Fruit fly (Drosophila melanogaster): Measurements from ENCODE around the gene CG3164.
A peak's percentile ranks its signal among the peaks of the same experiment; 100 is the strongest.

CG3164 gene

DNA sequence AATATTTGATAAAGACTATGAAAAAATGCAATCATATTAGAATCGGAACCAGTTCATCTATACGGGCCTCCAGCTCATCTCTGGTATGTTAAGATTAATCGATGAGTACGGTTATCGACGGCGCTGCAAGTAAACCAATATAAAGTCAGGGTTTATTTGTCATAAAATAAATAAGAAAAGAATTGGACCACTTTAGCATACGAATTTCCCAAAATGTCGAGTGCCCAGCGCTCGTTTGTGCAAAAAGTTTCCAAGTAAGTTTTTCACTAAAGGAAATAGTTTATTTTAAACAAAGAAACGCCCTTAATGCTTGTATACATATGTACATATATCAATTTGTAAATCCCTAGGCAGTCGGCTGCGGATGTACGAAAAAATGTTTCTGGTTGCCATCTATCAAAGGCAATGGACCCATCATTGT is 35.9 kb downstream of the CG3164 start, which contains the start of gene Zir (continued):
- no peak for TF ChIP-seq tgo (GFP tag; IDR thresholded peaks at IDR 0.05)
- no peak for TF ChIP-seq Rx (GFP tag; IDR thresholded peaks at IDR 0.05)
- TF ChIP-seq jumu (GFP tag; optimal IDR thresholded peaks at IDR 0.05): no peak
- no peak for TF ChIP-seq Side (GFP tag; optimal IDR thresholded peaks at IDR 0.05)
- TF ChIP-seq bbx (GFP tag; IDR thresholded peaks at IDR 0.05; ENCODE audit: partially characterized antibody): peak; percentile 80
- no peak for TF ChIP-seq seq (GFP tag; IDR thresholded peaks at IDR 0.05)
- TF ChIP-seq salm (tag; optimal IDR thresholded peaks at IDR 0.05): no peak
- no peak for TF ChIP-seq ap (GFP tag; IDR thresholded peaks at IDR 0.05)
- TF ChIP-seq CG6854 (GFP tag; optimal IDR thresholded peaks at IDR 0.05): no peak
- no peak for TF ChIP-seq Spps (tag; optimal IDR thresholded peaks at IDR 0.05)
- peak; percentile 73 for TF ChIP-seq HLH4C (GFP tag; IDR thresholded peaks at IDR 0.05; ENCODE audit: partially characterized antibody)
- TF ChIP-seq CG15514 (GFP tag; optimal IDR thresholded peaks at IDR 0.05): peak; percentile 99
- TF ChIP-seq sug (tag; optimal IDR thresholded peaks at IDR 0.05): peak; percentile 20
- TF ChIP-seq Bdp1 (GFP tag; optimal IDR thresholded peaks at IDR 0.05): no peak
- no peak for TF ChIP-seq Rfx (GFP tag; IDR thresholded peaks at IDR 0.05)
- peak; percentile 10; the same call in 1 of the 3 replicates for TF ChIP-seq zen2 (GFP tag; IDR thresholded peaks at IDR 0.05; ENCODE audit: partially characterized antibody)
- no peak for TF ChIP-seq Asciz (GFP tag; optimal IDR thresholded peaks at IDR 0.05)
- no peak for TF ChIP-seq CG18599 (GFP tag; optimal IDR thresholded peaks at IDR 0.05)
- TF ChIP-seq CG18619 (GFP tag; optimal IDR thresholded peaks at IDR 0.05): no peak
- TF ChIP-seq sens (GFP tag): peak; percentile 59
- no peak for TF ChIP-seq shn (GFP tag; optimal IDR thresholded peaks at IDR 0.05)
- TF ChIP-seq CG8089 (GFP tag; optimal IDR thresholded peaks at IDR 0.05): no peak
- no peak for TF ChIP-seq CG17385 (GFP tag; optimal IDR thresholded peaks at IDR 0.05)
- TF ChIP-seq Med (GFP tag): peak; percentile 83
- no peak for TF ChIP-seq CG1024 (GFP tag; IDR thresholded peaks at IDR 0.05)
- no peak for TF ChIP-seq TFAM (GFP tag; optimal IDR thresholded peaks at IDR 0.05)
- peak; percentile 45; the same call in 1 of the 2 replicates for TF ChIP-seq vvl (GFP tag; IDR thresholded peaks at IDR 0.05)
- TF ChIP-seq pnt (GFP tag; optimal IDR thresholded peaks at IDR 0.05): no peak
- no peak for TF ChIP-seq Abd-B (GFP tag; optimal IDR thresholded peaks at IDR 0.05)
- peak; percentile 42 for TF ChIP-seq Fer1 (GFP tag; optimal IDR thresholded peaks at IDR 0.05)
- TF ChIP-seq tin (GFP tag; optimal IDR thresholded peaks at IDR 0.05): no peak
- TF ChIP-seq CG10321 (GFP tag; IDR thresholded peaks at IDR 0.05): no peak
- no peak for TF ChIP-seq Drgx (GFP tag; IDR thresholded peaks at IDR 0.05)
- no peak for TF ChIP-seq HmgD (GFP tag; optimal IDR thresholded peaks at IDR 0.05)
- TF ChIP-seq stc (GFP tag; IDR thresholded peaks at IDR 0.05): no peak
- no peak for TF ChIP-seq CG4404 (GFP tag; IDR thresholded peaks at IDR 0.05)
- no peak for TF ChIP-seq CG4730 (GFP tag; IDR thresholded peaks at IDR 0.05)
- no peak for TF ChIP-seq peb (GFP tag; IDR thresholded peaks at IDR 0.05)
- TF ChIP-seq zf30C (GFP tag; optimal IDR thresholded peaks at IDR 0.05): no peak
- no peak for TF ChIP-seq sna (GFP tag; IDR thresholded peaks at IDR 0.05; ENCODE audit: partially characterized antibody)
- no peak for TF ChIP-seq bab2 (GFP tag; optimal IDR thresholded peaks at IDR 0.05)
- TF ChIP-seq Blimp-1 (GFP tag; optimal IDR thresholded peaks at IDR 0.05): no peak
- no peak for TF ChIP-seq CG8478 (optimal IDR thresholded peaks at IDR 0.05)
- no peak for TF ChIP-seq CG4707 (GFP tag; optimal IDR thresholded peaks at IDR 0.05)
- no peak for TF ChIP-seq CG34376 (GFP tag; optimal IDR thresholded peaks at IDR 0.05)
- no peak for TF ChIP-seq Usf (GFP tag; optimal IDR thresholded peaks at IDR 0.05)
- TF ChIP-seq sd (tag; optimal IDR thresholded peaks at IDR 0.05): no peak
- TF ChIP-seq YL-1 (GFP tag; optimal IDR thresholded peaks at IDR 0.05): peak; percentile 40
- TF ChIP-seq CG3838 (GFP tag; optimal IDR thresholded peaks at IDR 0.05): no peak
- no peak for TF ChIP-seq CG7372 (GFP tag; IDR thresholded peaks at IDR 0.05)
- TF ChIP-seq maf-S (GFP tag; optimal IDR thresholded peaks at IDR 0.05): no peak
- no peak for TF ChIP-seq CG2202 (tag; optimal IDR thresholded peaks at IDR 0.05)
- no peak for TF ChIP-seq disco-r (GFP tag; optimal IDR thresholded peaks at IDR 0.05)

Data from whole organism, embryonic.